Fruit fly (Drosophila melanogaster) whole organism, adult: ENCODE results near the gene CG6276.

ENCODE experiments used
- CG1620 ChIP-seq: fragments of 200-800 bp; sonication (Bioruptor generic); optimal IDR thresholded peaks from 2 replicates; lab custom pipeline; 2016; ENCODE audit warnings: missing biosample characterization, missing genetic modification characterization
- CG5204 ChIP-seq: fragments of 200-800 bp; sonication (Bioruptor generic); optimal IDR thresholded peaks from 2 replicates; lab custom pipeline; 2016; ENCODE audit warnings: missing biosample characterization, missing genetic modification characterization
- CG7045 ChIP-seq: fragments of 200-800 bp; sonication (Bioruptor generic); optimal IDR thresholded peaks from 2 replicates; lab custom pipeline; 2017; ENCODE audit warnings: missing biosample characterization, mild to moderate bottlenecking, missing genetic modification characterization
- Crg-1 ChIP-seq: fragments of 200-800 bp; sonication (Bioruptor generic); optimal IDR thresholded peaks from 2 replicates; lab custom pipeline; 2016; ENCODE audit warnings: missing biosample characterization, missing genetic modification characterization
- Hr96 ChIP-seq: fragments of 200-800 bp; sonication (Bioruptor generic); optimal IDR thresholded peaks from 2 replicates; lab custom pipeline; 2016; ENCODE audit warnings: missing biosample characterization, missing genetic modification characterization

DNA sequence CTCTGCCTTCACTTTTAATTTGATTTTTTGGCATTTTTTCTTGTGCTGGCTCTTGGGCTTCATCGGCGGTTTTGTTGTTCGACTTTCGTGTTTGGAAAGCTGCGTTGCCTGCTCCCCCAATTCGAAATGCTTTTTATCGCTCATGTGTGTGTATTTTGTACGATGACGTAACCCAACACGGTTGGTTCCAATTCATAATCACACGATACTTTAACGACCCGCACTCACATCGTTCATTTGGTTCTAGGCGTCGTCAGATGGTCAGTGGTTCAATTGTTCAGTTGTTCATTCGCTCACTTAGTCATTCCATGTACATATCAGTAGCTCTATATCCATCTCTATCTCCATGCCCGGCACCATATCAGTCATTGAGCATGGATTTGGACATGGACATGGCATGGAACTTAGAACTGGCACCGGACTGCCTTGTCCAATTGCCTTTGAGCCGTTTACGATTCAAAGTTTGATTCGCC, 26.0 kb downstream of the CG6276 start:
- TF ChIP-seq CG7045 (GFP tag; lab: Kevin White, UChicago) = no peak
- TF ChIP-seq CG5204 (GFP tag; lab: Kevin White, UChicago) = no peak
- TF ChIP-seq Hr96 = no peak
- TF ChIP-seq CG1620 (GFP tag; lab: Kevin White, UChicago) = no peak
- no peak for TF ChIP-seq Crg-1 (GFP tag; lab: Kevin White, UChicago)
